Fruit fly (Drosophila melanogaster): ENCODE data around the gene Polr1E.

Gene Polr1E

DNA sequence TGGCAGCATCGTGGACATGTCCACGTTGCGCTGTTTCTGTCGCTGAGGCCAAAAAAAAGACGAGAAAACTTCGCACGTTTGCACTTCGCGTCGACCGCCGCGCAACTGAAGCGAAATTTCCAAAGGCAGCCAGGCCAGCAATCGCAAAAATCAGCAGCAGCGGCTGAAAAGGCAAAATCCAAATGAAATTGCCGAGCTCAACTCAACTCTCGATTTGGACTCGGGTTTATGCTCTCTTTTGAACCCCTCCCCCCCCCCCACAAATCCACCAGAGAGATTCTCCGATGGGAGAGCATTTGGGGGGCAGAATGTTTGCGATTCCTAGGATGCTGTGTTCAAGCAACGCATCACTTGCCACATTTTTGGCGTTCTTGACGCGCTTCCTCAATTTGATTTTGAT, 12.8 kb upstream of the Polr1E start, which contains the start of gene PKD (continued):
- no peak for TF ChIP-seq run (tag; optimal IDR thresholded peaks at IDR 0.05)
- TF ChIP-seq chinmo (GFP tag; IDR thresholded peaks at IDR 0.05; ENCODE audit: partially characterized antibody): 0 out of 4 replicates have a peak, but pooled peaks have one; percentile 53
- TF ChIP-seq CG3726 (GFP tag; IDR thresholded peaks at IDR 0.05): 0 out of 3 replicates have a peak, but pooled peaks have one; percentile 23
- TF ChIP-seq Trl (optimal IDR thresholded peaks at IDR 0.05): peak in 1 of 2 experiments; percentile 56
- no peak for TF ChIP-seq Trl (GFP tag; optimal IDR thresholded peaks at IDR 0.05)
- TF ChIP-seq corto (GFP tag; optimal IDR thresholded peaks at IDR 0.05): no peak
- TF ChIP-seq nerfin-2 (GFP tag; IDR thresholded peaks at IDR 0.05; ENCODE audit: partially characterized antibody): no peak
- no peak for TF ChIP-seq hkb (optimal IDR thresholded peaks at IDR 0.05)
- TF ChIP-seq hkb (GFP tag; IDR thresholded peaks at IDR 0.05): 0 out of 2 replicates have a peak, but pooled peaks have one; percentile 13
- TF ChIP-seq rib (GFP tag; IDR thresholded peaks at IDR 0.05): 0 out of 2 replicates have a peak, but pooled peaks have one; percentile 26
- TF ChIP-seq Aef1 (GFP tag; IDR thresholded peaks at IDR 0.05): no peak
- TF ChIP-seq mirr (GFP tag; optimal IDR thresholded peaks at IDR 0.05): no peak
- TF ChIP-seq CG10543 (GFP tag; optimal IDR thresholded peaks at IDR 0.05): peak; percentile 16
- no peak for TF ChIP-seq hb (GFP tag; IDR thresholded peaks at IDR 0.05; ENCODE audit: partially characterized antibody)
- no peak for TF ChIP-seq Dbx (GFP tag; IDR thresholded peaks at IDR 0.05)
- peak; percentile 41; the same call in 1 of the 2 replicates for TF ChIP-seq Drgx (GFP tag; IDR thresholded peaks at IDR 0.05)
- no peak for TF ChIP-seq chn (GFP tag; optimal IDR thresholded peaks at IDR 0.05)
- TF ChIP-seq CG17568 (GFP tag; optimal IDR thresholded peaks at IDR 0.05): no peak
- peak; percentile 54; the same call in 1 of the 3 replicates for TF ChIP-seq z (GFP tag; IDR thresholded peaks at IDR 0.05)
- peak; percentile 71 for TF ChIP-seq sd (tag; optimal IDR thresholded peaks at IDR 0.05)
- TF ChIP-seq ERR (GFP tag; optimal IDR thresholded peaks at IDR 0.05): no peak
- TF ChIP-seq Jarid2 (GFP tag; optimal IDR thresholded peaks at IDR 0.05): peak; percentile 10
- TF ChIP-seq pfk (GFP tag; optimal IDR thresholded peaks at IDR 0.05): no peak
- no peak for TF ChIP-seq CG7271 (tag; optimal IDR thresholded peaks at IDR 0.05)
- TF ChIP-seq Dad (GFP tag; optimal IDR thresholded peaks at IDR 0.05): no peak
- peak; percentile 28; the same call in 1 of the 2 replicates for TF ChIP-seq Rfx (GFP tag; IDR thresholded peaks at IDR 0.05)
- TF ChIP-seq Vsx1 (GFP tag; optimal IDR thresholded peaks at IDR 0.05): no peak
- no peak for TF ChIP-seq CG11247 (GFP tag; IDR thresholded peaks at IDR 0.05)
- no peak for TF ChIP-seq fd3F (GFP tag; optimal IDR thresholded peaks at IDR 0.05)
- peak; percentile 65 for TF ChIP-seq Med (GFP tag)
- TF ChIP-seq B-H2 (GFP tag; optimal IDR thresholded peaks at IDR 0.05): no peak
- TF ChIP-seq sc (optimal IDR thresholded peaks at IDR 0.05): no peak
- TF ChIP-seq sc (GFP tag; optimal IDR thresholded peaks at IDR 0.05): no peak
- TF ChIP-seq CG10979 (tag; optimal IDR thresholded peaks at IDR 0.05): no peak
- 0 out of 2 replicates have a peak, but pooled peaks have one; percentile 19 for TF ChIP-seq bbx (GFP tag; IDR thresholded peaks at IDR 0.05; ENCODE audit: partially characterized antibody)
- no peak for TF ChIP-seq yki (optimal IDR thresholded peaks at IDR 0.05)
- no peak for TF ChIP-seq zf30C (GFP tag; optimal IDR thresholded peaks at IDR 0.05)
- TF ChIP-seq crol (GFP tag; IDR thresholded peaks at IDR 0.05): peak; percentile 77

DNA sequence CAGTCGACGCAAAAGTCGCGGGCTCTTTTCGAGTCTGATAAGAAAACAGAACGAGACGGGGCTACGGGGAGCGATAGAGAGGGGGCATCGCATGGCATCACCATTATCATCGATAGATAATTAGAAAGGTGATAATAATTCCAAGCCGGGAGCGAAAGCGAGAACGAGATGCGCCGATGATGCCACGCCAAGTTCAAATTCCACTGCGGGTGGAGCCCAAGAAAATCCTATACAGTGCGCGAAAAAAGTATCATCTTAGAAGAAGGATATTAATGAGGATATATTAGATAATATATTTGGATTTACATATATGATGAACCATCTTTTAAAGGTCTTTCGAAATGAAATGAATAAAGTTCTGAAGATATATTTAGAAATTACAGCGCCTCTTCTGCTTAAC, 11.2 kb upstream of the Polr1E start:
- TF ChIP-seq sug (tag; optimal IDR thresholded peaks at IDR 0.05): peak; percentile 20
- TF ChIP-seq CG30403 (GFP tag; optimal IDR thresholded peaks at IDR 0.05): no peak
- no peak for TF ChIP-seq CG17829 (tag; optimal IDR thresholded peaks at IDR 0.05)
- no peak for TF ChIP-seq ftz-f1 (GFP tag; optimal IDR thresholded peaks at IDR 0.05)
- peak; percentile 60 for TF ChIP-seq nom (GFP tag; optimal IDR thresholded peaks at IDR 0.05)
- TF ChIP-seq CG34376 (GFP tag; optimal IDR thresholded peaks at IDR 0.05): peak; percentile 42
- no peak for TF ChIP-seq CG14710 (tag; optimal IDR thresholded peaks at IDR 0.05)
- no peak for TF ChIP-seq ems (GFP tag; optimal IDR thresholded peaks at IDR 0.05)
- TF ChIP-seq Med (GFP tag): peak; percentile 3
- TF ChIP-seq luna (GFP tag; optimal IDR thresholded peaks at IDR 0.05): no peak
- TF ChIP-seq caup (GFP tag; optimal IDR thresholded peaks at IDR 0.05; ENCODE audit: severe bottlenecking): no peak
- TF ChIP-seq CG6654 (GFP tag; optimal IDR thresholded peaks at IDR 0.05): no peak
- no peak for TF ChIP-seq Oli (tag; optimal IDR thresholded peaks at IDR 0.05)
- TF ChIP-seq PHDP (tag; optimal IDR thresholded peaks at IDR 0.05): no peak
- no peak for TF ChIP-seq Hand (GFP tag; optimal IDR thresholded peaks at IDR 0.05)
- no peak for TF ChIP-seq slbo (GFP tag; IDR thresholded peaks at IDR 0.05)
- TF ChIP-seq sim (GFP tag; IDR thresholded peaks at IDR 0.05): no peak
